Fruit fly (Drosophila melanogaster) whole organism, embryonic: ENCODE measurements around the gene CG32647.

Experiments used
- Adf1 ChIP-seq: fragments of 200-800 bp; sonication (Bioruptor generic); IDR thresholded peaks from 2 replicates; pipeline ENCODE4 v1.3.6; 2022; ENCODE audit warnings: missing biosample characterization, missing genetic modification characterization
- B-H2 ChIP-seq: fragments of 200-800 bp; sonication (Bioruptor generic); optimal IDR thresholded peaks from 2 replicates; lab custom pipeline; 2018; ENCODE audit warnings: missing biosample characterization, mild to moderate bottlenecking, missing genetic modification characterization
- CG10321 ChIP-seq: fragments of 200-800 bp; sonication (Bioruptor generic); IDR thresholded peaks from 2 replicates; pipeline ENCODE4 v1.3.6; 2022; ENCODE audit warnings: missing biosample characterization, missing genetic modification characterization
- CG10366 ChIP-seq: fragments of 200-800 bp; sonication (Bioruptor generic); IDR thresholded peaks from 2 replicates; pipeline ENCODE4 v1.3.6; 2022; ENCODE audit warnings: missing biosample characterization, missing genetic modification characterization
- CG15479 ChIP-seq: fragments of 200-800 bp; sonication (Bioruptor generic); optimal IDR thresholded peaks from 3 replicates; lab custom pipeline; 2019; ENCODE audit warnings: missing biosample characterization, mild to moderate bottlenecking, missing genetic modification characterization, moderate library complexity
- CG17912 ChIP-seq: fragments of 200-800 bp; sonication (Bioruptor generic); optimal IDR thresholded peaks from 2 replicates; lab custom pipeline; 2018; ENCODE audit warnings: missing biosample characterization, mild to moderate bottlenecking, missing genetic modification characterization
- CG18476 ChIP-seq: fragments of 200-800 bp; sonication (Bioruptor generic); optimal IDR thresholded peaks from 2 replicates; lab custom pipeline; 2016; ENCODE audit warnings: missing biosample characterization, mild to moderate bottlenecking, missing genetic modification characterization
- CG18619 ChIP-seq: fragments of 200-800 bp; sonication (Bioruptor generic); optimal IDR thresholded peaks from 3 replicates; lab custom pipeline; 2017; ENCODE audit warnings: missing biosample characterization, mild to moderate bottlenecking, missing genetic modification characterization
- CG30020 ChIP-seq: fragments of 200-800 bp; optimal IDR thresholded peaks from 2 replicates; lab custom pipeline; 2019; ENCODE audit warnings: missing biosample characterization, mild to moderate bottlenecking, missing genetic modification characterization, moderate library complexity
- CG31224 ChIP-seq: fragments of 200-800 bp; sonication (Bioruptor generic); IDR thresholded peaks from 2 replicates; pipeline ENCODE4 v1.3.6; 2022; ENCODE audit warnings: missing biosample characterization, missing genetic modification characterization
- CG32767 ChIP-seq: fragments of 200-800 bp; sonication (Bioruptor generic); IDR thresholded peaks from 2 replicates; pipeline ENCODE4 v1.3.6; 2022; ENCODE audit warnings: missing biosample characterization, missing genetic modification characterization
- CG33557 ChIP-seq: fragments of 200-800 bp; sonication (Bioruptor generic); optimal IDR thresholded peaks from 2 replicates; lab custom pipeline; 2019; ENCODE audit warnings: missing biosample characterization, mild to moderate bottlenecking, missing genetic modification characterization, moderate library complexity
- CG5180 ChIP-seq: fragments of 200-800 bp; sonication (Bioruptor generic); optimal IDR thresholded peaks from 3 replicates; lab custom pipeline; 2017; ENCODE audit warnings: missing biosample characterization, missing genetic modification characterization, mild to moderate bottlenecking, moderate library complexity, missing genetic modification reagents
- CG6791 ChIP-seq: fragments of 200-800 bp; sonication (Bioruptor generic); IDR thresholded peaks from 3 replicates; pipeline ENCODE4 v1.3.6; 2022; ENCODE audit warnings: missing biosample characterization, missing genetic modification characterization; ENCODE audit not compliant: partially characterized antibody
- CG7357 ChIP-seq: fragments of 200-800 bp; sonication (Bioruptor generic); IDR thresholded peaks from 3 replicates; pipeline ENCODE4 v1.3.6; 2022; ENCODE audit warnings: missing biosample characterization, missing genetic modification characterization
- CG7372 ChIP-seq: fragments of 200-800 bp; sonication (Bioruptor generic); IDR thresholded peaks from 2 replicates; pipeline ENCODE4 v1.3.6; 2022; ENCODE audit warnings: missing biosample characterization, missing genetic modification characterization
- CG7963 ChIP-seq: fragments of 200-800 bp; sonication (Bioruptor generic); IDR thresholded peaks from 3 replicates; pipeline ENCODE4 v1.3.6; 2022; ENCODE audit warnings: missing biosample characterization, missing genetic modification characterization; ENCODE audit not compliant: partially characterized antibody
- CG8924 ChIP-seq: fragments of 200-800 bp; optimal IDR thresholded peaks from 3 replicates; lab custom pipeline; 2019; ENCODE audit warnings: missing biosample characterization, mild to moderate bottlenecking, missing genetic modification characterization, moderate library complexity
- CG9817 ChIP-seq: fragments of 200-800 bp; sonication (Bioruptor generic); optimal IDR thresholded peaks from 2 replicates; lab custom pipeline; 2018; ENCODE audit warnings: missing biosample characterization, mild to moderate bottlenecking, missing genetic modification characterization, moderate library complexity
- D ChIP-seq, 2 experiments: fragments of 200-800 bp in 1 of 2; fragments of >200 bp in 1 of 2; sonication (Bioruptor generic) in 1 of 2; optimal IDR thresholded peaks; 2 replicates in 1 of 2; 3 replicates in 1 of 2; lab custom pipeline; 2017; ENCODE audit warnings: mild to moderate bottlenecking in 1 of 2, missing biosample characterization in 1 of 2, missing genetic modification characterization in 1 of 2, missing genetic modification reagents in 1 of 2
- Drgx ChIP-seq: fragments of 200-800 bp; sonication (Bioruptor generic); IDR thresholded peaks from 2 replicates; pipeline ENCODE4 v1.3.6; 2022; ENCODE audit warnings: missing biosample characterization, missing genetic modification characterization
- GATAe ChIP-seq: fragments of 200-800 bp; sonication (Bioruptor generic); conservative IDR thresholded peaks from 2 replicates; pipeline ENCODE4 v1.3.6; 2022; ENCODE audit warnings: missing biosample characterization, missing genetic modification characterization
- HHEX ChIP-seq: fragments of 200-800 bp; sonication (Bioruptor generic); optimal IDR thresholded peaks from 3 replicates; lab custom pipeline; 2017; ENCODE audit warnings: missing biosample characterization, mild to moderate bottlenecking, missing genetic modification characterization, missing genetic modification reagents
- HLHmδ ChIP-seq: fragments of 200-800 bp; sonication (Bioruptor generic); optimal IDR thresholded peaks from 2 replicates; lab custom pipeline; 2018; ENCODE audit warnings: missing biosample characterization, mild to moderate bottlenecking, missing genetic modification characterization, moderate library complexity
- Hmx ChIP-seq: fragments of 200-800 bp; sonication (Bioruptor generic); optimal IDR thresholded peaks from 2 replicates; lab custom pipeline; 2016; ENCODE audit warnings: missing biosample characterization, missing genetic modification characterization
- Oli ChIP-seq: fragments of 200-800 bp; sonication (Bioruptor generic); optimal IDR thresholded peaks from 2 replicates; lab custom pipeline; 2018; ENCODE audit warnings: missing biosample characterization, mild to moderate bottlenecking, missing genetic modification characterization, moderate library complexity
- Six4 ChIP-seq: fragments of 200-800 bp; sonication (Bioruptor generic); optimal IDR thresholded peaks from 2 replicates; lab custom pipeline; 2016; ENCODE audit warnings: missing biosample characterization, missing genetic modification characterization
- bigmax ChIP-seq: fragments of 200-800 bp; sonication (Bioruptor generic); optimal IDR thresholded peaks from 2 replicates; lab custom pipeline; 2018; ENCODE audit warnings: missing biosample characterization, mild to moderate bottlenecking, missing genetic modification characterization
- caup ChIP-seq: fragments of 200-800 bp; sonication (Bioruptor generic); optimal IDR thresholded peaks from 3 replicates; lab custom pipeline; 2017; ENCODE audit warnings: missing biosample characterization, mild to moderate bottlenecking, missing genetic modification characterization, moderate library complexity; ENCODE audit not compliant: severe bottlenecking
- crp ChIP-seq, 2 experiments: fragments of 200-800 bp; sonication (Bioruptor generic); optimal IDR thresholded peaks; 2 replicates in 1 of 2; 3 replicates in 1 of 2; lab custom pipeline; 2017; ENCODE audit warnings: missing biosample characterization in 2 of 2, missing genetic modification characterization in 2 of 2, mild to moderate bottlenecking in 1 of 2, moderate library complexity in 1 of 2
- cwo ChIP-seq: fragments of 200-800 bp; sonication (Bioruptor generic); optimal IDR thresholded peaks from 3 replicates; lab custom pipeline; 2017; ENCODE audit warnings: missing biosample characterization, missing genetic modification characterization, mild to moderate bottlenecking, moderate library complexity, missing genetic modification reagents
- da ChIP-seq: fragments of 200-800 bp; sonication (Bioruptor generic); optimal IDR thresholded peaks from 2 replicates; lab custom pipeline; 2016; ENCODE audit warnings: missing biosample characterization, missing genetic modification characterization
- fd64A ChIP-seq: fragments of 200-800 bp; sonication (Bioruptor generic); optimal IDR thresholded peaks from 3 replicates; lab custom pipeline; 2018; ENCODE audit warnings: missing biosample characterization, mild to moderate bottlenecking, missing genetic modification characterization
- gem ChIP-seq: fragments of 200-800 bp; sonication (Bioruptor generic); optimal IDR thresholded peaks from 2 replicates; lab custom pipeline; 2019; ENCODE audit warnings: missing biosample characterization, mild to moderate bottlenecking, missing genetic modification characterization, moderate library complexity
- insv ChIP-seq, 2 experiments: fragments of 200-800 bp; sonication (Bioruptor generic); optimal IDR thresholded peaks; 3 replicates each; lab custom pipeline; 2016 to 2018; ENCODE audit warnings: missing biosample characterization in 2 of 2, missing genetic modification characterization in 2 of 2
- kah ChIP-seq: fragments of 200-800 bp; sonication (Bioruptor generic); optimal IDR thresholded peaks from 2 replicates; lab custom pipeline; 2018; ENCODE audit warnings: missing biosample characterization, mild to moderate bottlenecking, missing genetic modification characterization
- lab ChIP-seq: fragments of 200-800 bp; sonication (Bioruptor generic); optimal IDR thresholded peaks from 3 replicates; lab custom pipeline; 2017; ENCODE audit warnings: missing biosample characterization, missing genetic modification characterization, mild to moderate bottlenecking, moderate library complexity, missing genetic modification reagents
- psq ChIP-seq: fragments of 200-800 bp; sonication (Bioruptor generic); optimal IDR thresholded peaks from 2 replicates; lab custom pipeline; 2017; ENCODE audit warnings: missing biosample characterization, missing genetic modification characterization
- schlank ChIP-seq: fragments of 200-800 bp; sonication (Bioruptor generic); optimal IDR thresholded peaks from 2 replicates; lab custom pipeline; 2018; ENCODE audit warnings: missing biosample characterization, mild to moderate bottlenecking, missing genetic modification characterization
- sens-2 ChIP-seq: fragments of 200-800 bp; sonication (Bioruptor generic); IDR thresholded peaks from 2 replicates; pipeline ENCODE4 v1.3.6; 2022; ENCODE audit warnings: missing biosample characterization, missing genetic modification characterization
- shn ChIP-seq: fragments of 200-800 bp; sonication (Bioruptor generic); optimal IDR thresholded peaks from 3 replicates; lab custom pipeline; 2016; ENCODE audit warnings: missing biosample characterization, missing genetic modification characterization
- sob ChIP-seq: fragments of 200-800 bp; sonication (Bioruptor generic); IDR thresholded peaks from 2 replicates; pipeline ENCODE4 v1.3.6; 2022; ENCODE audit warnings: missing biosample characterization, missing genetic modification characterization
- sqz ChIP-seq: fragments of 200-800 bp; sonication (Bioruptor generic); optimal IDR thresholded peaks from 3 replicates; lab custom pipeline; 2018; ENCODE audit warnings: missing biosample characterization, mild to moderate bottlenecking, missing genetic modification characterization
- stc ChIP-seq: fragments of 200-800 bp; sonication (Bioruptor generic); IDR thresholded peaks from 2 replicates; pipeline ENCODE4 v1.3.6; 2022; ENCODE audit warnings: missing biosample characterization, missing genetic modification characterization
- tgo ChIP-seq: fragments of 200-800 bp; sonication (Bioruptor generic); IDR thresholded peaks from 3 replicates; pipeline ENCODE4 v1.3.6; 2022; ENCODE audit warnings: missing biosample characterization, missing genetic modification characterization
- tin ChIP-seq: fragments of 200-800 bp; sonication (Bioruptor generic); optimal IDR thresholded peaks from 3 replicates; lab custom pipeline; 2016; ENCODE audit warnings: missing biosample characterization, missing genetic modification characterization
- wek ChIP-seq: fragments of 200-800 bp; sonication (Bioruptor generic); optimal IDR thresholded peaks from 3 replicates; lab custom pipeline; 2018; ENCODE audit warnings: missing biosample characterization, mild to moderate bottlenecking, missing genetic modification characterization, moderate library complexity
- z ChIP-seq: fragments of 200-800 bp; sonication (Bioruptor generic); IDR thresholded peaks from 3 replicates; pipeline ENCODE4 v1.3.6; 2022; ENCODE audit warnings: missing biosample characterization, missing genetic modification characterization

CG32647 gene

DNA sequence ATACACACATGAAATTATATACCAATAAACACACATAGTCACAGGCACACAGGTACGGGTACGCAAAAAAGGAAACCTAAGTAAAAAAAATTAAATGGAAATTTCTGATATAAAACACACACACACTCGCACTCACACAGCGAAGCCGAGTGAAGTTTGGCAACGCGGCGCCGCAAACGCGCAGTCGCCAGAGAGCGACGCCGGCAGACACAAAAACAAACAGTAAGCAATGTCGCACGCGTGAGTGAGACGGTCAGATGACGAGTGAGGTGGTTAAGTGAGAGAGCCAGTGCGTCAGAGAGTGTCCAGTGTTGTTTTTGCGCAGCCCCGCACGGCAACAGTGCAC, 34.2 kb downstream of the CG32647 start (continued):
- TF ChIP-seq CG32767 (no peak), sqz (peak; percentile 44), Six4 (GFP tag; lab: Kevin White, UChicago) (no peak), stc (GFP tag; lab: Robert Waterston, UW) (no peak), crp (GFP tag; optimal IDR thresholded peaks at IDR 0.05; lab: Kevin White, UChicago) (no peak)

DNA sequence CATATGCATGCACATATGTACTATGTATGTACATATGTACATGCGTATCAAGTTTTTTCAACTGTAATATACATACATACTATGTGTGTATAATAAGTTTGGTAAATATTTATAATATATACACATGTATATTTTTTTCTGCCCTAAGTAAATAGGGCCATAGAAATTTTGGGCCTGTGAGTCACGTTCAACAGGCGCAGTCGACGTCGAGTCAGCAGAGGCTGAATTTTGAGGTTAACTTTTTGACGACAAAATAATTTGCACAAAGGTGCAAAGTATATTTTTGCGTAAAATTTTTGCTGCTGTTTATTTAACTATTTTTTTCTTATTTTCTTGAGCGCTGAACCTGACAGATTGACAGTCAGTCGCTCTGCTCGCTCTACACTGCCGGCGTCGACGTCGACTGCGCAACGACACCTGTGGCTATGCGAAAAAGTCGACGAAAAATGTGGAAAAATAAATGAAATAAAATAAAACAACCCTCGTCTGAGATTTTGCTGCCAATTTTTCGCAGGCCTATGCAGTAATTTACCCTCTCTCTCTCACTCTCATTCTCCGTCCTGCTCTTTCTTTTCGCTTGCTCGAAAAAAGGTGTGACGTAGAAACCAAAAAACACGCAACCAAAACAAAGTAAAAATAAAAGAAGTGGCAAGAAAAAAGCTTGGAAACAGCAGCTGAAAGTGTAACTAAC, 34.7 kb downstream of the CG32647 start:
- TF ChIP-seq Hmx (no peak), psq (GFP tag; lab: Kevin White, UChicago) (no peak), CG6791 (GFP tag; lab: Robert Waterston, UW) (no peak), sens-2 (GFP tag; lab: Robert Waterston, UW) (no peak), CG30020 (tag; lab: Kevin White, UChicago) (no peak), fd64A (GFP tag; lab: Kevin White, UChicago) (no peak), CG10366 (GFP tag; lab: Robert Waterston, UW) (no peak), HLHmδ (GFP tag; lab: Kevin White, UChicago) (no peak), CG7357 (GFP tag; lab: Robert Waterston, UW) (no peak), kah (GFP tag; lab: Kevin White, UChicago) (peak; percentile 38), CG18476 (GFP tag; lab: Kevin White, UChicago) (no peak), CG8924 (no peak), schlank (tag; lab: Kevin White, UChicago) (peak; percentile 6), gem (tag; lab: Kevin White, UChicago) (peak; percentile 2), shn (GFP tag; lab: Kevin White, UChicago) (no peak), wek (GFP tag; lab: Kevin White, UChicago) (no peak), CG7963 (GFP tag; lab: Robert Waterston, UW) (no peak), tin (GFP tag; lab: Kevin White, UChicago) (no peak), caup (GFP tag; lab: Kevin White, UChicago) (no peak), CG18619 (GFP tag; lab: Kevin White, UChicago) (no peak), bigmax (GFP tag; lab: Kevin White, UChicago) (peak; percentile 77), D (optimal IDR thresholded peaks at IDR 0.05; lab: Kevin White, UChicago) (no peak), D (GFP tag; optimal IDR thresholded peaks at IDR 0.05; lab: Kevin White, UChicago) (no peak), z (GFP tag; lab: Robert Waterston, UW) (no peak), da (GFP tag; lab: Kevin White, UChicago) (no peak), cwo (no peak), Adf1 (GFP tag; lab: Robert Waterston, UW) (peak; percentile 70), CG9817 (tag; lab: Kevin White, UChicago) (no peak), CG7372 (GFP tag; lab: Robert Waterston, UW) (no peak), CG17912 (peak; percentile 0), CG5180 (GFP tag; lab: Kevin White, UChicago) (peak; percentile 41), insv (GFP tag; optimal IDR thresholded peaks at IDR 0.05; lab: Kevin White, UChicago) (no peak), sob (GFP tag; lab: Robert Waterston, UW) (0 out of 2 replicates have a peak, but pooled peaks have one; percentile 10), B-H2 (no peak), Drgx (GFP tag; lab: Robert Waterston, UW) (peak; percentile 53), CG33557 (GFP tag; lab: Kevin White, UChicago) (no peak), tgo (no peak), CG15479 (no peak), CG31224 (GFP tag; lab: Robert Waterston, UW) (no peak), lab (GFP tag; lab: Kevin White, UChicago) (no peak), CG10321 (GFP tag; lab: Robert Waterston, UW) (no peak), Oli (tag; lab: Kevin White, UChicago) (no peak), GATAe (GFP tag; lab: Robert Waterston, UW) (no peak), HHEX (GFP tag; lab: Kevin White, UChicago) (peak; percentile 29)
